Fruit fly (Drosophila melanogaster) whole organism: ENCODE results near the gene Traf6.

Experiments
- CG8478 ChIP-seq: fragments of >200 bp; optimal IDR thresholded peaks from 2 replicates; lab custom pipeline; 2018; ENCODE audit warnings: inconsistent platforms
- Dll ChIP-seq: fragments of >200 bp; optimal IDR thresholded peaks from 2 replicates; lab custom pipeline; 2017
- EcR ChIP-seq, 2 experiments: fragments of >200 bp; optimal IDR thresholded peaks; 2 replicates each; lab custom pipeline; 2017; ENCODE audit warnings: missing biosample characterization in 2 of 2, missing genetic modification characterization in 2 of 2, missing genetic modification reagents in 2 of 2
- pan ChIP-seq: fragments of >200 bp; optimal IDR thresholded peaks from 2 replicates; lab custom pipeline; 2017
- psq ChIP-seq: fragments of >200 bp; optimal IDR thresholded peaks from 2 replicates; lab custom pipeline; 2017

dm6 chrX:8194559-8194958 is 37.4 kb upstream of the Traf6 start:
- TF ChIP-seq Dll (lab: Kevin White, UChicago) (no peak), psq (lab: Kevin White, UChicago) (no peak), CG8478 (lab: Kevin White, UChicago) (no peak), pan (lab: Kevin White, UChicago) (no peak), EcR (GFP tag; optimal IDR thresholded peaks at IDR 0.05; lab: Kevin White, UChicago) (no peak)
